Fruit fly (Drosophila melanogaster): ENCODE results near the gene eIF3h.

DNA sequence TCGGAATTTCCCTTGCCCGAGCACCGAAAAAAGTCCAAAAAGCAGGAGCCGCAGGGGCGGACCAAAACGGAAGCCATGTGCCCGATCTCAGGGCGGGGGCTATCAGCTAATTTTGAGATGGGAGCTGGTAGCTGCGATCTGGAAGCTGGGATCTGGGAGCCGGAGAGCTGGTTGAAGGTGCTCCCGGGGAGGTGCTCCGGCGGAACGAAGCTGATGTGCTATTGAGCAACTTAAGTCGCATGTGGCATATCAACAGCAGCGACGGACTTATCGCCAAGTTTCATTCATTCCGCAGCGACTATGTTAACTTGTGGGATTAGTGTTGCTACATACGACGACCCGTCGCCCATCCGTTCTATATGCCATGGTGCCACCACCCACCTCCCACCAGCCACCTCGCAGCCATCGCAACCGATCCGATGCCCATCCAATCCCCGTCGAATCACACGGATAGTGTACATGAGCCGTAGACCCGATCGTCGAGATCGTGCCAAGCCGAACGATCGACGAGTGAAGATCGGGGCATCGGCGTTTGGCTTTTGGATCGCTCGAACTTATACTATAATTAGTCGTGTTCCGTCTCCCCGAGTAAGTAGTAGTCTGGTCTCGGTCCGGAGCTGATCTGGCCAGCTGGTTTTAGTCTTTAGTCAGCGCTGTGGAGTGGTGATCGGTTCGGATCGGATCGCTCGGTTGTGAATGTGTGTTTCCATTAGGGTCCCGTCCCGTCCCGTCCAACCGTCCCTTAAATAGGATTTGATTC lies 23.7 kb downstream of the eIF3h start, which contains the start of gene Col4a1:
- TF ChIP-seq CG33017 (tag; optimal IDR thresholded peaks at IDR 0.05) (no peak), Clk (GFP tag; optimal IDR thresholded peaks at IDR 0.05) (no peak), pad (GFP tag; optimal IDR thresholded peaks at IDR 0.05) (no peak), CG11617 (GFP tag; optimal IDR thresholded peaks at IDR 0.05) (no peak)
